Worm (Caenorhabditis elegans): ENCODE measurements around the gene smf-1.

Gene smf-1

DNA sequence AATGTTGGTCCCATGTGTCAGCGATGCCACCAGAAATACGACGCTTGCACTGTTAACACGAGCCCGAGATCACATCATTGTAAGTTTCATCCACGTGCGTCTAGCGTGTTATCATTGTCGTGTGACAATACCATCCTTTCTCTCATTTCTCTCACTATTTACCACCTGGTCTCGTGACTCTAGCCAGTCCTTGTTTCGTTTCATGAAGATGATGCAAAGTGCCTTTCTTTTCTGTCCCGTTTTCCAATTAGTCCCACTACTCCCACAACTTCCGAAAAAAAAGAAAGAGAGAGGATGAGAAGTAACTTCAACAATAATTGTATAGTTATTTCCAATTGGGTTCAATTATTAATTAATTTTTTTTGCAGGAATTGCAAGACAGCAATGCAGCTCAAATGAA lies 20.0 kb upstream of the smf-1 start (continued):
- TF ChIP-seq madf-10 (tag; optimal IDR thresholded peaks at IDR 0.05) (peak; percentile 25), rcor-1 (GFP tag; IDR thresholded peaks at IDR 0.05) (no peak), snpc-4 (GFP tag; optimal IDR thresholded peaks at IDR 0.05) (no peak), snpc-4 (tag; optimal IDR thresholded peaks at IDR 0.05) (no peak), xnd-1 (tag; optimal IDR thresholded peaks at IDR 0.05) (no peak), D2030.7 (GFP tag; IDR thresholded peaks at IDR 0.05) (no peak), ZK185.1 (tag; optimal IDR thresholded peaks at IDR 0.05; ENCODE audit: poor library complexity, severe bottlenecking) (peak; percentile 36), ztf-25 (GFP tag; IDR thresholded peaks at IDR 0.05) (no peak), T26A5.8 (tag; optimal IDR thresholded peaks at IDR 0.05) (no peak), lin-35 (GFP tag; optimal IDR thresholded peaks at IDR 0.05) (peak in 1 of 3 experiments; percentile 17), lin-40 (tag; optimal IDR thresholded peaks at IDR 0.05) (no peak), tbp1 (GFP tag; optimal IDR thresholded peaks at IDR 0.05) (no peak), mxl-1 (tag; optimal IDR thresholded peaks at IDR 0.05) (no peak), lir-1 (GFP tag; conservative IDR thresholded peaks at IDR 0.05) (no peak), pha-4 (tag; optimal IDR thresholded peaks at IDR 0.05) (peak; percentile 85), nhr-90 (tag; optimal IDR thresholded peaks at IDR 0.05) (no peak), F23B12.7 (tag; optimal IDR thresholded peaks at IDR 0.05; ENCODE audit: insufficient read depth) (no peak), mes-4 (tag; optimal IDR thresholded peaks at IDR 0.05) (no peak), F10E7.11 (tag; optimal IDR thresholded peaks at IDR 0.05) (no peak), F52B5.7 (tag; optimal IDR thresholded peaks at IDR 0.05) (no peak), ceh-79 (tag; optimal IDR thresholded peaks at IDR 0.05) (no peak), F39B2.1 (GFP tag; IDR thresholded peaks at IDR 0.05) (no peak), fkh-3 (tag; optimal IDR thresholded peaks at IDR 0.05) (no peak), athp-1 (tag; optimal IDR thresholded peaks at IDR 0.05) (no peak), ceh-100 (GFP tag; IDR thresholded peaks at IDR 0.05) (no peak), somi-1 (GFP tag; optimal IDR thresholded peaks at IDR 0.05) (no peak), C17E4.6 (GFP tag; IDR thresholded peaks at IDR 0.05) (no peak), hmg-20 (GFP tag; IDR thresholded peaks at IDR 0.05) (no peak), him-1 (tag; optimal IDR thresholded peaks at IDR 0.05) (no peak), ama-1 (optimal IDR thresholded peaks at IDR 0.05) (peak; percentile 88), ama-1 (GFP tag; optimal IDR thresholded peaks at IDR 0.05) (no peak), F57A8.1 (GFP tag; optimal IDR thresholded peaks at IDR 0.05) (no peak), C06A6.2 (GFP tag; conservative IDR thresholded peaks at IDR 0.05) (peak; percentile 60; the same call in 1 of the 2 replicates), cebp-1 (GFP tag; IDR thresholded peaks at IDR 0.05) (no peak), cebp-1 (tag; optimal IDR thresholded peaks at IDR 0.05) (peak; percentile 21), Y79H2A.3 (GFP tag; conservative IDR thresholded peaks at IDR 0.05) (no peak), nfya-1 (tag; optimal IDR thresholded peaks at IDR 0.05; ENCODE audit: borderline replicate concordance, insufficient read depth) (no peak), ztf-3 (GFP tag; optimal IDR thresholded peaks at IDR 0.05) (no peak), egrh-3 (GFP tag; IDR thresholded peaks at IDR 0.05) (no peak), lin-26 (GFP tag; IDR thresholded peaks at IDR 0.05) (no peak), die-1 (tag; optimal IDR thresholded peaks at IDR 0.05) (no peak), lsl-1 (GFP tag; optimal IDR thresholded peaks at IDR 0.05) (no peak), madf-3 (GFP tag; IDR thresholded peaks at IDR 0.05) (no peak), chd-7 (tag; optimal IDR thresholded peaks at IDR 0.05) (peak; percentile 2), attf-5 (GFP tag; optimal IDR thresholded peaks at IDR 0.05) (no peak), atf-7 (tag; optimal IDR thresholded peaks at IDR 0.05) (no peak)
